Worm (Caenorhabditis elegans) whole organism, early embryonic: ENCODE data around the gene T27E4.5.

Source experiments
- B0310.2 ChIP-seq: sonication (generic microtip); optimal IDR thresholded peaks from 2 replicates; lab custom pipeline; 2016; ENCODE audit warnings: mild to moderate bottlenecking, missing genetic modification characterization, missing compliant biosample characterization
- F13C5.2 ChIP-seq: sonication (generic microtip); optimal IDR thresholded peaks from 2 replicates; lab custom pipeline; 2017; ENCODE audit warnings: mild to moderate bottlenecking, missing genetic modification characterization, inconsistent platforms, missing compliant biosample characterization
- aly-1 ChIP-seq: sonication (generic microtip); optimal IDR thresholded peaks from 2 replicates; lab custom pipeline; 2016; ENCODE audit warnings: missing genetic modification characterization, missing compliant biosample characterization
- ama-1 ChIP-seq: fragments of 150-350 bp; optimal IDR thresholded peaks from 2 replicates; lab custom pipeline; 2014
- ceh-13 ChIP-seq: fragments of 200-800 bp; sonication (Bioruptor generic); optimal IDR thresholded peaks from 2 replicates; lab custom pipeline; 2018; ENCODE audit warnings: mild to moderate bottlenecking, missing genetic modification characterization, missing compliant biosample characterization
- ceh-36 ChIP-seq: sonication (generic microtip); optimal IDR thresholded peaks from 2 replicates; lab custom pipeline; 2016; ENCODE audit warnings: missing genetic modification characterization, inconsistent platforms, missing compliant biosample characterization
- ets-7 ChIP-seq: sonication (generic microtip); optimal IDR thresholded peaks from 2 replicates; lab custom pipeline; 2016; ENCODE audit warnings: missing genotype, missing genetic modification characterization, missing compliant biosample characterization
- flt-1 ChIP-seq: fragments of 200-800 bp; sonication (Bioruptor generic); IDR thresholded peaks from 2 replicates; pipeline ENCODE4 v1.3.6; 2022; ENCODE audit warnings: missing genetic modification characterization, missing compliant biosample characterization
- hmbx-1 ChIP-seq: sonication (generic microtip); optimal IDR thresholded peaks from 2 replicates; lab custom pipeline; 2016; ENCODE audit warnings: mild to moderate bottlenecking, missing genetic modification characterization, missing compliant biosample characterization
- hmg-4 ChIP-seq: fragments of 200-800 bp; sonication (Bioruptor generic); optimal IDR thresholded peaks from 2 replicates; lab custom pipeline; 2018; ENCODE audit warnings: mild to moderate bottlenecking, missing genetic modification characterization, missing compliant biosample characterization
- hnd-1 ChIP-seq: sonication (generic microtip); optimal IDR thresholded peaks from 2 replicates; lab custom pipeline; 2016; ENCODE audit warnings: missing genetic modification characterization, missing compliant biosample characterization
- pes-1 ChIP-seq: fragments of 200-800 bp; sonication (Bioruptor generic); IDR thresholded peaks from 2 replicates; pipeline ENCODE4 v1.3.6; 2022; ENCODE audit warnings: missing genetic modification reagents, missing genetic modification characterization, missing compliant biosample characterization
- scrt-1 ChIP-seq: fragments of 200-800 bp; sonication (Bioruptor generic); IDR thresholded peaks from 2 replicates; pipeline ENCODE4 v1.3.6; 2022; ENCODE audit warnings: missing genetic modification characterization, missing compliant biosample characterization
- sea-1 ChIP-seq: fragments of 200-800 bp; sonication (Bioruptor generic); conservative IDR thresholded peaks from 2 replicates; pipeline ENCODE4 v1.3.6; 2022; ENCODE audit warnings: missing genetic modification characterization, missing compliant biosample characterization
- tbx-11 ChIP-seq: fragments of 200-800 bp; sonication (Bioruptor generic); IDR thresholded peaks from 2 replicates; pipeline ENCODE4 v1.3.6; 2022; ENCODE audit warnings: missing genetic modification characterization, missing compliant biosample characterization
- tbx-37 ChIP-seq: fragments of 200-800 bp; sonication (Bioruptor generic); conservative IDR thresholded peaks from 2 replicates; pipeline ENCODE4 v1.3.6; 2022; ENCODE audit warnings: missing genetic modification reagents, missing genetic modification characterization, missing compliant biosample characterization
- tra-4 ChIP-seq: sonication (generic microtip); optimal IDR thresholded peaks from 2 replicates; lab custom pipeline; 2017; ENCODE audit warnings: missing genetic modification characterization, missing compliant biosample characterization

Gene T27E4.5

DNA sequence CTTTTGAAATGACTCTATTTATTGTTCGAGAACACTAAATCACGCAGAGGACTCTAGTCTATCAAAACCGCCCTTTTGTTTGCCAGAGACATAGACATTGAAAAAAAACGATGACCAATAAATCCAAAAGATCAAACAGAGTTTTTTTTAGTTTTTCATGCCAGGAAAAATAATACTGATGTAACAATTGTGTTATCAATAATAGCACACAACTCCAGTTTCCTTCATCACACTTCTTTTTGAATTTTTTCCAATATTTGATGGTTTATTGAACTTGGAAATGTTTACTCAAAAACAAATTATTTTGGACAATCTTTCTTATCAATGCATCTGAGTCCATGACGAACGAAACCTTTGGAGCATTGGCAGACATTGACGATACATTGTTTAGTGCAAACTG lies 15.6 kb downstream of the T27E4.5 start, which contains the start of gene C25E10.8:
Gene C25E10.8 (minus strand): TSS at position 101 of the 400 bp plus-strand sequence.
- TF ChIP-seq hmbx-1 (tag; lab: Kevin White, UChicago), result no peak
- TF ChIP-seq B0310.2 (tag; lab: Kevin White, UChicago), result no peak
- TF ChIP-seq pes-1 (GFP tag; lab: Robert Waterston, UW), result no peak
- TF ChIP-seq F13C5.2 (tag; lab: Kevin White, UChicago), result no peak
- TF ChIP-seq tbx-11 (GFP tag; lab: Robert Waterston, UW), result no peak
- TF ChIP-seq aly-1, result no peak
- no peak for TF ChIP-seq ama-1
- TF ChIP-seq ets-7 (tag; lab: Kevin White, UChicago), result no peak
- no peak for TF ChIP-seq sea-1 (GFP tag; lab: Robert Waterston, UW)
- TF ChIP-seq hmg-4, result no peak
- TF ChIP-seq tra-4 (tag; lab: Kevin White, UChicago), result no peak
- no peak for TF ChIP-seq ceh-36 (tag; lab: Kevin White, UChicago)
- TF ChIP-seq ceh-13, result no peak
- no peak for TF ChIP-seq tbx-37 (GFP tag; lab: Robert Waterston, UW)

DNA sequence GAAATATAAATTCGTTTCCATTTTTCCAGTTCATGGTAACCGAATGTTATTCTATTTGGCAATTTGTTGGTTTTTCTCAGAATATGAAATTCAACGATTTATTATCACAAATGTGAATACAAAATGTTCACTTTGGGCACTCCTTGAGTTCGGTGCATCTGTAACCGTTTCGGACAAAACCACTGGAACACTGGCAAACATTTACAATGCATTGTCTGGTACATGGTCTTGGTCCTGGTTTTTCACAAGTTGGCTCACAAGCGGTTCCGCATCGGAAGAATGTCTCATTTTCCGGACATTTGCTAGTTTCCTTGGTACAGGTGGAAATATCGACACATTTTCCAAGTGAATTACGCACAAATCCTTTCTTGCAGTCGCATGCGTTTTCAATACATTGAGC lies 16.3 kb downstream of the T27E4.5 start:
- TF ChIP-seq ceh-36 (tag; lab: Kevin White, UChicago) (no peak), hmg-4 (no peak), tbx-37 (GFP tag; lab: Robert Waterston, UW) (no peak), scrt-1 (GFP tag; lab: Robert Waterston, UW) (no peak), sea-1 (GFP tag; lab: Robert Waterston, UW) (no peak), pes-1 (GFP tag; lab: Robert Waterston, UW) (no peak), ama-1 (no peak), hmbx-1 (tag; lab: Kevin White, UChicago) (no peak), hnd-1 (tag; lab: Kevin White, UChicago) (no peak), tbx-11 (GFP tag; lab: Robert Waterston, UW) (no peak), tra-4 (tag; lab: Kevin White, UChicago) (no peak), aly-1 (no peak), flt-1 (no peak), ceh-13 (no peak), ets-7 (tag; lab: Kevin White, UChicago) (no peak), F13C5.2 (tag; lab: Kevin White, UChicago) (no peak), B0310.2 (tag; lab: Kevin White, UChicago) (no peak)

DNA sequence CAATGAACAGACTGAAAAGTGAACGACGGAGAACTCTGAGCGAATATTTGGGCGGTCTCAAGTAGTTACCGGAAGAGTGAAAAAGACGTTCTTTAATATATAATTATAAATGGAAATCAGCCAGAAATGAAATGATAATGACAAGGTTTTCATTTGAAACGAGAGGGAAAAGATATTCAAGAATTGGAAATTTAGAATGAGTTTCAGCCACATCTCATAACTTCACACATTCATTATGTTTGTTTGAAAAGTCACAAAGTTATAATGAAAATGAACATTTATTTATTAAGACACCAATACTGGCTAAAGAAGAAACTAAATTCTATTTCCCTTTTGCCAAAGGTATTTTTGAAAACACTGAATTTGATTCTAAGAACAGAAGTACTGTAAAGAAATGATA lies 18.5 kb downstream of the T27E4.5 start, which contains the start of gene C25E10.7:
Gene C25E10.7 (minus strand): TSS at position 101 of the 400 bp plus-strand sequence.
- TF ChIP-seq ets-7 (tag; lab: Kevin White, UChicago) (no peak), B0310.2 (tag; lab: Kevin White, UChicago) (no peak), pes-1 (GFP tag; lab: Robert Waterston, UW) (no peak), ceh-36 (tag; lab: Kevin White, UChicago) (no peak)

ce11 chrV:9049271-9049670 lies 20.3 kb downstream of the T27E4.5 start:
- TF ChIP-seq tbx-11 (GFP tag; lab: Robert Waterston, UW) (no peak), tbx-37 (GFP tag; lab: Robert Waterston, UW) (no peak), hmbx-1 (tag; lab: Kevin White, UChicago) (no peak), F13C5.2 (tag; lab: Kevin White, UChicago) (no peak), B0310.2 (tag; lab: Kevin White, UChicago) (no peak), aly-1 (no peak)

ce11 chrV:9047555-9048049 lies 22.0 kb downstream of the T27E4.5 start, which contains the start of gene C25E10.17:
Gene C25E10.17, minus strand, starts transcription at chrV:9047605.
- TF ChIP-seq tbx-37 (GFP tag; lab: Robert Waterston, UW) (no peak), ceh-13 (no peak), hmg-4 (no peak), hnd-1 (tag; lab: Kevin White, UChicago) (no peak), B0310.2 (tag; lab: Kevin White, UChicago) (no peak), tra-4 (tag; lab: Kevin White, UChicago) (no peak), ama-1 (no peak), tbx-11 (GFP tag; lab: Robert Waterston, UW) (no peak), sea-1 (GFP tag; lab: Robert Waterston, UW) (no peak), pes-1 (GFP tag; lab: Robert Waterston, UW) (no peak), ceh-36 (tag; lab: Kevin White, UChicago) (no peak), F13C5.2 (tag; lab: Kevin White, UChicago) (no peak), scrt-1 (GFP tag; lab: Robert Waterston, UW) (no peak), ets-7 (tag; lab: Kevin White, UChicago) (no peak)

DNA sequence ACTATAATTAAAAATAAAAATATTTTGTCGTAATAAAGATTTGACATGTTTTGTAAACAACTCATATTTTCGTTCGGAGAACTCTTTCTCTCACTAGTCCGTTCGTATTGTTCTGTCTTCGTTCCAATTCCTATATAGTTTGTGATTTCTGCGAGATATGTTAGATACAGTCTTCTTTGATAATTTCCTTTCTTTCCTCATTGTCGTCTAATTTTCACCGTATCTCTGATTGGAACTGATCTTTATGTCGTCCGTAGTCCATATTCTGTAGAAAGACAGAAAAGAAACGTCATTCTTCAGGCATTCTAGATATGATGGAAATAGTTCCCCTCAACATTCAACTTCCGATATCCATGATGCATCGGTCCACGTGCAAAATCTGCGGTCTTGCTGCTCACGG lies 24.7 kb downstream of the T27E4.5 start, which contains the start of gene nhr-30:
Gene nhr-30 (plus strand): TSS at position 301 of the 400 bp plus-strand sequence.
- TF ChIP-seq F13C5.2 (tag; lab: Kevin White, UChicago), result no peak
- TF ChIP-seq ama-1, result no peak
- TF ChIP-seq ceh-36 (tag; lab: Kevin White, UChicago), result no peak
- no peak for TF ChIP-seq tbx-37 (GFP tag; lab: Robert Waterston, UW)
- TF ChIP-seq B0310.2 (tag; lab: Kevin White, UChicago), result no peak
- no peak for TF ChIP-seq pes-1 (GFP tag; lab: Robert Waterston, UW)
- TF ChIP-seq scrt-1 (GFP tag; lab: Robert Waterston, UW), result no peak
- no peak for TF ChIP-seq ets-7 (tag; lab: Kevin White, UChicago)
- no peak for TF ChIP-seq hmg-4
- no peak for TF ChIP-seq tbx-11 (GFP tag; lab: Robert Waterston, UW)
- no peak for TF ChIP-seq flt-1
- TF ChIP-seq sea-1 (GFP tag; lab: Robert Waterston, UW), result no peak
- no peak for TF ChIP-seq aly-1
- no peak for TF ChIP-seq hmbx-1 (tag; lab: Kevin White, UChicago)
- TF ChIP-seq hnd-1 (tag; lab: Kevin White, UChicago), result no peak
- no peak for TF ChIP-seq tra-4 (tag; lab: Kevin White, UChicago)
- TF ChIP-seq ceh-13, result no peak

DNA sequence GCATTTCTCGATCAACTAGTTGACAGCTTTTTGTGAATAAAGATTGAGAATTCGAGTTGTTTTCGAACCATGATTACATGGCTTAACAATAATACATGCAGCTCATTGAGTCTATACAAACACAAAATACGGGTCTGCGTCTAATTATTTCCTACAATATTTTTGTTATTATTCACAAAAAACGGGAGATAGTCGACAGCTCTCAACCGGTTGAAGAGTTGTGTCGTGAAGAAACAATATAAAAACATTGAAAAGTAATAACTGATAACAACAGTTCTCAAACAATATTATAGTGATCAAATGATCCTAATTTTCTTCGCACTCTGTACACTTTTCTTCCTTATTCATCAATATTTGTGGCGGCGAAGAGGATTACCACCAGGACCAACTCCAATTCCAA lies 28.6 kb downstream of the T27E4.5 start, which contains the start of gene cyp-33B1:
Gene cyp-33B1 (plus strand): TSS at position 301 of the 400 bp plus-strand sequence.
- TF ChIP-seq tra-4 (tag; lab: Kevin White, UChicago) (no peak), aly-1 (no peak), ceh-36 (tag; lab: Kevin White, UChicago) (no peak), hnd-1 (tag; lab: Kevin White, UChicago) (no peak), scrt-1 (GFP tag; lab: Robert Waterston, UW) (no peak), hmbx-1 (tag; lab: Kevin White, UChicago) (no peak)
